Worm (Caenorhabditis elegans): Measurements from ENCODE around the gene trp-2.

DNA sequence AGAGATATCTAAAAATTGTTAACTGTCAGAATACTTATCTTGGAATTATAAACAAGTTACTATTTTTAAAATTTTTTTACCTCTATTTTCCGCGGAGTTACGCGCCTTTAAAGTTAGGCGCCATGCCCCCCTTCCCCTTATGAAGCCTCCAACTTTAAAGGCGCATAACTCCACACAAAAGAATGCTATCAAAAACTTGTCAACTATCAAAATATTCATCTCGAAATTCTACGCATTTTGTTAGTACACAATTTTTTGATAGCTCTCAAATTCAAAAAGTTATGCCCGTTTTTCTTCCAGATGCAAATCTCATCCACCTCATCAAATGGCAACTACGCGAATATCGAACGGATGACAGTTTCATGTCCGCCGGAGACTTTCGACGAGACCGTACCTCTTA is 8.7 kb upstream of the trp-2 start, which contains the start of gene tbc-10:
- TF ChIP-seq snpc-4 (tag; optimal IDR thresholded peaks at IDR 0.05) (no peak), elt-3 (tag; optimal IDR thresholded peaks at IDR 0.05) (no peak), ztf-11 (tag; optimal IDR thresholded peaks at IDR 0.05) (no peak), blmp-1 (tag; optimal IDR thresholded peaks at IDR 0.05) (no peak), mab-5 (tag; optimal IDR thresholded peaks at IDR 0.05) (no peak), unc-62 (GFP tag; optimal IDR thresholded peaks at IDR 0.05) (no peak), nhr-76 (tag; optimal IDR thresholded peaks at IDR 0.05) (no peak), sem-2 (GFP tag; optimal IDR thresholded peaks at IDR 0.05) (no peak), nhr-2 (tag; optimal IDR thresholded peaks at IDR 0.05) (no peak), unc-120 (tag; optimal IDR thresholded peaks at IDR 0.05; ENCODE audit: poor library complexity, severe bottlenecking) (no peak), nhr-28 (tag; optimal IDR thresholded peaks at IDR 0.05) (no peak), unc-39 (tag; optimal IDR thresholded peaks at IDR 0.05) (no peak), lsy-2 (tag; optimal IDR thresholded peaks at IDR 0.05) (no peak), mls-2 (tag; optimal IDR thresholded peaks at IDR 0.05) (no peak)
